Worm (Caenorhabditis elegans) whole organism, late embryonic: Measurements from ENCODE around the gene F08D12.3.

Experiments used
- C08G9.2 ChIP-seq: sonication (generic microtip); optimal IDR thresholded peaks from 2 replicates; lab custom pipeline; 2016; ENCODE audit warnings: mild to moderate bottlenecking, missing genetic modification characterization, moderate library complexity, missing compliant biosample characterization
- F13H6.1 ChIP-seq: sonication (generic microtip); optimal IDR thresholded peaks from 2 replicates; lab custom pipeline; 2016; ENCODE audit warnings: missing genetic modification characterization, missing compliant biosample characterization
- K02D7.2 ChIP-seq: sonication (generic microtip); optimal IDR thresholded peaks from 2 replicates; lab custom pipeline; 2017; ENCODE audit warnings: mild to moderate bottlenecking, missing genetic modification characterization, missing compliant biosample characterization
- Y22D7AL.16 ChIP-seq: sonication (generic microtip); optimal IDR thresholded peaks from 2 replicates; lab custom pipeline; 2016; ENCODE audit warnings: missing genetic modification characterization, missing compliant biosample characterization
- ama-1 ChIP-seq: fragments of 150-350 bp; optimal IDR thresholded peaks from 2 replicates; lab custom pipeline; 2014
- ceh-18 ChIP-seq: sonication (generic microtip); optimal IDR thresholded peaks from 2 replicates; lab custom pipeline; 2016; ENCODE audit warnings: missing genetic modification characterization, missing compliant biosample characterization
- ceh-22 ChIP-seq: sonication (generic microtip); optimal IDR thresholded peaks from 2 replicates; lab custom pipeline; 2017; ENCODE audit warnings: missing biosample characterization, missing genetic modification characterization
- ceh-30 ChIP-seq: fragments of 150-350 bp; optimal IDR thresholded peaks from 2 replicates; lab custom pipeline; 2014; ENCODE audit warnings: missing biosample characterization, missing genetic modification characterization
- ceh-31 ChIP-seq: sonication (generic microtip); optimal IDR thresholded peaks from 2 replicates; lab custom pipeline; 2016; ENCODE audit warnings: missing genetic modification characterization, missing compliant biosample characterization
- ceh-48 ChIP-seq: sonication (generic microtip); optimal IDR thresholded peaks from 2 replicates; lab custom pipeline; 2016; ENCODE audit warnings: missing genetic modification characterization, inconsistent platforms, missing compliant biosample characterization
- ceh-6 ChIP-seq: fragments of 200-800 bp; sonication (Bioruptor generic); optimal IDR thresholded peaks from 2 replicates; lab custom pipeline; 2018; ENCODE audit warnings: mild to moderate bottlenecking, missing genetic modification characterization, missing compliant biosample characterization
- dve-1 ChIP-seq: sonication (generic microtip); optimal IDR thresholded peaks from 2 replicates; lab custom pipeline; 2017; ENCODE audit warnings: antibody characterized with exemption, mild to moderate bottlenecking, missing genetic modification characterization, missing compliant biosample characterization
- elt-4 ChIP-seq: sonication (generic microtip); optimal IDR thresholded peaks from 2 replicates; lab custom pipeline; 2016; ENCODE audit warnings: missing genetic modification characterization, missing compliant biosample characterization
- eyg-1 ChIP-seq: sonication (generic microtip); optimal IDR thresholded peaks from 2 replicates; lab custom pipeline; 2016; ENCODE audit warnings: missing genotype, missing genetic modification characterization, missing compliant biosample characterization
- fax-1 ChIP-seq: sonication (generic microtip); optimal IDR thresholded peaks from 2 replicates; lab custom pipeline; 2016; ENCODE audit warnings: missing genotype, missing genetic modification characterization, missing compliant biosample characterization
- fkh-10 ChIP-seq: fragments of 150-350 bp; optimal IDR thresholded peaks from 2 replicates; lab custom pipeline; 2014; ENCODE audit warnings: missing biosample characterization, missing genetic modification reagents, missing genetic modification characterization
- hlh-13 ChIP-seq: fragments of 200-800 bp; sonication (Bioruptor generic); optimal IDR thresholded peaks from 2 replicates; lab custom pipeline; 2018; ENCODE audit warnings: mild to moderate bottlenecking, missing genetic modification characterization, missing compliant biosample characterization
- hlh-30 ChIP-seq: sonication (generic microtip); optimal IDR thresholded peaks from 2 replicates; lab custom pipeline; 2017; ENCODE audit warnings: antibody characterized with exemption, missing genetic modification characterization, missing compliant biosample characterization; ENCODE audit not compliant: insufficient read depth
- hlh-6 ChIP-seq: sonication (generic microtip); optimal IDR thresholded peaks from 2 replicates; lab custom pipeline; 2016; ENCODE audit warnings: missing genotype, missing genetic modification characterization, missing compliant biosample characterization
- madf-2 ChIP-seq: sonication (generic microtip); optimal IDR thresholded peaks from 2 replicates; lab custom pipeline; 2017; ENCODE audit warnings: missing genetic modification characterization, missing compliant biosample characterization
- mec-3 ChIP-seq: sonication (generic microtip); optimal IDR thresholded peaks from 2 replicates; lab custom pipeline; 2016; ENCODE audit warnings: borderline replicate concordance, missing genetic modification characterization, missing compliant biosample characterization
- nfya-1 ChIP-seq: sonication (generic microtip); optimal IDR thresholded peaks from 2 replicates; lab custom pipeline; 2017; ENCODE audit warnings: missing genetic modification characterization, mild to moderate bottlenecking, missing compliant biosample characterization, antibody characterized with exemption, moderate library complexity
- npax-4 ChIP-seq: sonication (generic microtip); optimal IDR thresholded peaks from 2 replicates; lab custom pipeline; 2016; ENCODE audit warnings: missing genetic modification characterization, missing compliant biosample characterization
- pag-3 ChIP-seq: sonication (generic microtip); optimal IDR thresholded peaks from 2 replicates; lab custom pipeline; 2016; ENCODE audit warnings: missing compliant biosample characterization, missing genetic modification characterization, borderline replicate concordance
- pha-4 ChIP-seq: fragments of 150-350 bp; optimal IDR thresholded peaks from 2 replicates; lab custom pipeline; 2018; ENCODE audit warnings: missing biosample characterization, missing genetic modification reagents, missing genetic modification characterization
- pqm-1 ChIP-seq: sonication (generic microtip); optimal IDR thresholded peaks from 2 replicates; lab custom pipeline; 2016; ENCODE audit warnings: missing genetic modification characterization, missing compliant biosample characterization
- pros-1 ChIP-seq: fragments of 150-350 bp; optimal IDR thresholded peaks from 2 replicates; lab custom pipeline; 2014; ENCODE audit warnings: missing biosample characterization, missing genetic modification reagents, missing genetic modification characterization
- rnt-1 ChIP-seq: sonication (generic microtip); optimal IDR thresholded peaks from 2 replicates; lab custom pipeline; 2016; ENCODE audit warnings: missing genetic modification characterization, missing compliant biosample characterization
- sdc-2 ChIP-seq: sonication (generic microtip); optimal IDR thresholded peaks from 2 replicates; lab custom pipeline; 2016; ENCODE audit warnings: missing genotype, missing genetic modification characterization, missing compliant biosample characterization
- sox-2 ChIP-seq: fragments of 200-800 bp; sonication (Bioruptor generic); IDR thresholded peaks from 2 replicates; pipeline ENCODE4 v1.3.6; 2022; ENCODE audit warnings: missing genetic modification reagents, missing genetic modification characterization, missing compliant biosample characterization
- sox-4 ChIP-seq: sonication (generic microtip); optimal IDR thresholded peaks from 2 replicates; lab custom pipeline; 2017; ENCODE audit warnings: mild to moderate bottlenecking, missing genetic modification characterization, inconsistent platforms, missing compliant biosample characterization
- tbx-2 ChIP-seq: sonication (generic microtip); optimal IDR thresholded peaks from 2 replicates; lab custom pipeline; 2016; ENCODE audit warnings: missing genetic modification characterization, missing compliant biosample characterization
- ttx-3 ChIP-seq: sonication (generic microtip); optimal IDR thresholded peaks from 2 replicates; lab custom pipeline; 2016; ENCODE audit warnings: missing genetic modification reagents, missing genetic modification characterization, missing compliant biosample characterization
- unc-3 ChIP-seq, 2 experiments: fragments of 200-800 bp in 1 of 2; sonication (Bioruptor generic) in 1 of 2; sonication (generic microtip) in 1 of 2; conservative IDR thresholded peaks in 1 of 2; optimal IDR thresholded peaks in 1 of 2; 2 replicates each; pipeline versions ENCODE4 v1.3.6 to Lab custom; 2016 to 2022; ENCODE audit warnings: missing compliant biosample characterization in 2 of 2, missing genetic modification characterization in 2 of 2, missing genetic modification reagents in 1 of 2
- unc-86 ChIP-seq: sonication (generic microtip); optimal IDR thresholded peaks from 2 replicates; lab custom pipeline; 2016; ENCODE audit warnings: missing genetic modification characterization, missing compliant biosample characterization
- zip-5 ChIP-seq: sonication (generic microtip); optimal IDR thresholded peaks from 2 replicates; lab custom pipeline; 2016; ENCODE audit warnings: missing genetic modification characterization, missing compliant biosample characterization

The F08D12.3 gene

DNA sequence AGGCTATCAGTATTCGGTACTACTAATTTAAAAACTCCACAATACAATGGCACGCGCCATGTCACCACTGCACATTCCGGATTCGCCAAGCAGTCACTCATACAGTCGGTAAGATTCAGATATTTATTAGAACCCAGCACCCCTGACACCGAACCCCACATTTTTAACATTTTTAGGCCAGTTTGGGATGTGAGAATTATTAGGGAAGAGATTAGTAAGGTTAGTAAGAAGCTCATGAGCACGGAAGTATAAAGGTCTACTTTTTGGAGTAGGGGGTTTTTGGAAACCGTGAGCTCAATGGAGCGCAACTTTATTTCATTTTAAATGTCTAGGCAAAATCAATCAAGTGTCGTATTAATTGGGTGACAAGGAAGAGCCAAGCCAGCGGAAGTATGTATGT is 21.4 kb upstream of the F08D12.3 start, which contains the start of gene F29A7.8:
F29A7.8 (minus strand) TSS at position 101 of the 400 bp plus-strand sequence.
- TF ChIP-seq rnt-1 (tag; lab: Kevin White, UChicago) = no peak
- TF ChIP-seq, all 69 proteins: peak for 0

DNA sequence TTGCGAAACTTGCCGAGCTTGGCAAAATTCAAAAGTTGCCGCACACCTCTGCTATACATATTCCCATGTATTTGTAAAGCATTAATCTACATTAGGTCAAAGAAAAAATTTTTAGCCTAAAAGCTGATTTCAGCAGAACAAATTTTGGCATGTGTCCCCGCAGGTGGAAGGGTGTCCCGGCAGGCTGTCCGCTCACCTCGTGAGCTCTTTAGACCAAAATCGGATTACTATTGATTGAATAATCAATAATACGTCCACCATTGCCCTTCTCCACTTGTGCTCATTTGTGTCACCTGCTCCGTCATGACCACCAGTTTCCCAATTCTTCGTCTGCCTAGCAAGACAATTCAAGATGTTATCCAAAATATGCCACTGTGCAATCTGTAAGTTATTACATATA is 20.9 kb upstream of the F08D12.3 start, which contains the start of gene fbxb-107:
fbxb-107 (plus strand) TSS at position 297 of the 400 bp plus-strand sequence.
- TF ChIP-seq hlh-13 = no peak
- TF ChIP-seq mec-3 = no peak
- TF ChIP-seq ceh-30 (tag; lab: Kevin White, UChicago) = no peak
- TF ChIP-seq ceh-48 (tag; lab: Kevin White, UChicago) = peak; percentile 54
- no peak for TF ChIP-seq sox-2
- no peak for TF ChIP-seq unc-3 (GFP tag; conservative IDR thresholded peaks at IDR 0.05; lab: Robert Waterston, UW)
- no peak for TF ChIP-seq unc-3 (tag; optimal IDR thresholded peaks at IDR 0.05; lab: Kevin White, UChicago)
- no peak for TF ChIP-seq eyg-1 (tag; lab: Kevin White, UChicago)
- TF ChIP-seq tbx-2 (tag; lab: Kevin White, UChicago) = no peak
- no peak for TF ChIP-seq pha-4 (tag; lab: Kevin White, UChicago)
- TF ChIP-seq hlh-30 (tag; lab: Kevin White, UChicago) = peak; percentile 72
- no peak for TF ChIP-seq madf-2 (tag; lab: Kevin White, UChicago)

DNA sequence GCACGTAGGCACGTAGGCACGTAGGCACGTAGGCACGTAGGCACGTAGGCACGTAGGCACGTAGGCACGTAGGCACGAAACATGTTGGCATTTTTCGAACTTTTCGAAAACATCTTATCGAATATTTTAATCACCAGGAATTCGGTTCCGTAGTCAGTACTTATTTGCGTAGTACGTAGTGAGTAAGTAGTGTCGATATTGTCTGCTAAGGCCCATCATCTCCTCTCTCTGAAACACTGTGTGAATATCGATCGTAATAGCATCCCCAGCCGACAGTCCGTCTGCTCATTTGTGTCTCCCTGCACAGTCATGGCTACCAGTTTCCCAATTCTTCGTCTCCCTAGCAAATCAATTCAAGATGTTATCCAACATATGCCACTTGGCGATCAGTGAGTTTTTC is 17.2 kb upstream of the F08D12.3 start, which contains the start of gene fbxb-106:
fbxb-106 (plus strand) TSS at position 301 of the 400 bp plus-strand sequence.
- TF ChIP-seq hlh-6 (tag; lab: Kevin White, UChicago) (no peak), pros-1 (tag; lab: Kevin White, UChicago) (no peak), fax-1 (tag; lab: Kevin White, UChicago) (no peak), ceh-48 (tag; lab: Kevin White, UChicago) (no peak), ceh-31 (tag; lab: Kevin White, UChicago) (no peak), zip-5 (no peak), ceh-6 (GFP tag; lab: Kevin White, UChicago) (no peak), dve-1 (tag; lab: Kevin White, UChicago) (no peak), unc-86 (tag; lab: Kevin White, UChicago) (no peak), K02D7.2 (tag; lab: Kevin White, UChicago) (no peak), ama-1 (lab: Kevin White, UChicago) (no peak), nfya-1 (tag; lab: Kevin White, UChicago) (no peak), npax-4 (tag; lab: Kevin White, UChicago) (no peak), ceh-30 (tag; lab: Kevin White, UChicago) (no peak), Y22D7AL.16 (tag; lab: Kevin White, UChicago) (no peak)

DNA sequence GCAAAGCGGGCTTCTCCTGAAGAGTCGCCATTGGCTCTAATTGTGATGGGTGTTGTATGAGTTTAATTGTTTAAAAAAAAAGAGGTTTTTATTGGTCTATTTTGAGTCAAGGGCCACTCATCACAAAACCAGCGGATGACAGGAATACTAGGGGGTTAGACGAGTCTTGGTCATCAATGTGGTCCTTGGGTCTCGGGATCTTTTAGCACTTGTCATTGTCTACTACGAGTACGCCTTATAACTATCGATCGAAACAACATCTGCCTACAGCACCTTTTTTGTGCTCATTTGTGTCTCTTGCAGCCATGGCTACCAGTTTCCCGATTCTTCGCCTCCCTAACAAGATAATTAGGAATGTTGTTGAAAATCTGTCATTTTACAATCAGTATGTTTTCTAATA is 14.7 kb upstream of the F08D12.3 start, which contains the start of gene fbxb-108:
fbxb-108 (plus strand) TSS at position 301 of the 400 bp plus-strand sequence.
- TF ChIP-seq F13H6.1 (tag; lab: Kevin White, UChicago) (no peak), sox-4 (no peak), eyg-1 (tag; lab: Kevin White, UChicago) (no peak), elt-4 (tag; lab: Kevin White, UChicago) (no peak), pqm-1 (tag; lab: Kevin White, UChicago) (no peak), ceh-22 (tag; lab: Kevin White, UChicago) (no peak), npax-4 (tag; lab: Kevin White, UChicago) (no peak), hlh-13 (no peak), ama-1 (lab: Kevin White, UChicago) (no peak), ceh-6 (GFP tag; lab: Kevin White, UChicago) (no peak), sdc-2 (tag; lab: Kevin White, UChicago) (no peak), ceh-30 (tag; lab: Kevin White, UChicago) (no peak), C08G9.2 (no peak)

DNA sequence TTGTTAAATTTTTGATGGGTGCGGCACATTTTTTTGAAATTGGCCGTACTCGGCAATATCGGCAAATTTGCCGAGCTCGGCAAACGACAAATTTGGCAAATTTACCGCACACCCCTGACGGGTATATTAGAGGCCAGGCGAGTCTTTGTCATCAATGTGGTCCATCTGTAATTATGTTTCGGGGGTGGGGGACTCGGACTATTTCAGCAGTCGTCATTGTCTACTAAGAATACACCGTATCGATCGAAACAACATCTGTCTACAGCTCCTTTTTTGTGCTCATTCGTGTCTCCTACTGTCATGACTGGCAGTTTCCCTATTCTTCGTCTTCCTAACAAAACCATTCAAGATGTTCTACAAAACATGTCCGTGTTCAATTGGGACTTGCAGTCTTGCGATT is 13.0 kb upstream of the F08D12.3 start, which contains the start of gene F08D12.15:
F08D12.15 (plus strand) TSS at position 301 of the 400 bp plus-strand sequence.
- TF ChIP-seq ceh-18 (tag; lab: Kevin White, UChicago) (no peak), fkh-10 (GFP tag; lab: Kevin White, UChicago) (no peak), eyg-1 (tag; lab: Kevin White, UChicago) (no peak), rnt-1 (tag; lab: Kevin White, UChicago) (no peak), ceh-31 (tag; lab: Kevin White, UChicago) (no peak), pag-3 (tag; lab: Kevin White, UChicago) (no peak), ceh-6 (GFP tag; lab: Kevin White, UChicago) (no peak), ttx-3 (tag; lab: Kevin White, UChicago) (no peak)
